Worm (Caenorhabditis elegans) whole organism, L3 larva: ENCODE data around the gene srr-8.

Experiments
- egl-27 ChIP-seq: sonication (generic microtip); optimal IDR thresholded peaks from 4 replicates; lab custom pipeline; 2017; ENCODE audit warnings: missing biosample characterization, missing genetic modification reagents, missing genetic modification characterization
- elt-1 ChIP-seq: fragments of 150-350 bp; optimal IDR thresholded peaks from 2 replicates; lab custom pipeline; 2014; ENCODE audit warnings: missing biosample characterization, missing genetic modification characterization
- nhr-11 ChIP-seq: fragments of 150-350 bp; optimal IDR thresholded peaks from 2 replicates; lab custom pipeline; 2014; ENCODE audit warnings: missing biosample characterization, missing genetic modification characterization
- pqm-1 ChIP-seq: fragments of 150-350 bp; optimal IDR thresholded peaks from 2 replicates; lab custom pipeline; 2017; ENCODE audit warnings: missing biosample characterization, missing genetic modification characterization, inconsistent platforms

- TF ChIP-seq pqm-1 (tag; lab: Kevin White, UChicago) (peak; percentile 14), elt-1 (no peak), egl-27 (tag; lab: Kevin White, UChicago) (no peak), nhr-11 (tag; lab: Kevin White, UChicago) (no peak)
Observed at ce11 chrV:4969503-4969902, 32.0 kb upstream of the srr-8 start.
